Worm (Caenorhabditis elegans) whole organism, early embryonic: Measurements from ENCODE around the gene F13H10.9.

Experiments
- F13C5.2 ChIP-seq: sonication (generic microtip); optimal IDR thresholded peaks from 2 replicates; lab custom pipeline; 2017; ENCODE audit warnings: mild to moderate bottlenecking, missing genetic modification characterization, inconsistent platforms, missing compliant biosample characterization
- ama-1 ChIP-seq: fragments of 150-350 bp; optimal IDR thresholded peaks from 2 replicates; lab custom pipeline; 2014
- hmbx-1 ChIP-seq: sonication (generic microtip); optimal IDR thresholded peaks from 2 replicates; lab custom pipeline; 2016; ENCODE audit warnings: mild to moderate bottlenecking, missing genetic modification characterization, missing compliant biosample characterization
- pes-1 ChIP-seq: fragments of 200-800 bp; sonication (Bioruptor generic); IDR thresholded peaks from 2 replicates; pipeline ENCODE4 v1.3.6; 2022; ENCODE audit warnings: missing genetic modification reagents, missing genetic modification characterization, missing compliant biosample characterization
- sea-1 ChIP-seq: fragments of 200-800 bp; sonication (Bioruptor generic); conservative IDR thresholded peaks from 2 replicates; pipeline ENCODE4 v1.3.6; 2022; ENCODE audit warnings: missing genetic modification characterization, missing compliant biosample characterization

DNA sequence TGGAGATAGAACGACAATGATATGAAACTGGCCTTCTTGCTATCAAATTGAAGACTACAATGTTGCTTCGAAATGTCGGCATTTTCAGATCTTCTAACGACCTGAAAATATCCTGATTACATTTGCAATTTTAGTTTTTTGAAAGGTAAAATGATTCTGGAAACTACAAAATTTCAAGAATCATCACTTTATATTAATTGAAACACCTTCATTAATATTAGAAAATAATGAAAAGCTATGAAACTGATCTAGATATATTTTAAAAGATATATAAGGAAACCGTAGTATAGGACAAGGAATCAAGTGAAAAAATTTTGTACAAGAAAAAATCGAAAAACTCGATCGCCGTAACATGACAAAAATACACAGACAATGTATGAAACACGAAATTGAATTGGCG lies 10.2 kb downstream of the F13H10.9 start, which contains the start of gene ndx-9:
- TF ChIP-seq sea-1 (GFP tag; lab: Robert Waterston, UW) (no peak), hmbx-1 (tag; lab: Kevin White, UChicago) (no peak), F13C5.2 (tag; lab: Kevin White, UChicago) (no peak), ama-1 (lab: Kevin White, UChicago) (no peak), pes-1 (GFP tag; lab: Robert Waterston, UW) (no peak)
